Fruit fly (Drosophila melanogaster) whole organism, embryonic: ENCODE data around the gene CG6356.

Source experiments
- Blimp-1 ChIP-seq: fragments of 200-800 bp; sonication (Bioruptor generic); optimal IDR thresholded peaks from 3 replicates; lab custom pipeline; 2018; ENCODE audit warnings: missing biosample characterization, missing genetic modification characterization, mild to moderate bottlenecking, moderate library complexity, missing genetic modification reagents
- CG10654 ChIP-seq: fragments of 200-800 bp; sonication (Bioruptor generic); optimal IDR thresholded peaks from 2 replicates; lab custom pipeline; 2016; ENCODE audit warnings: missing biosample characterization, missing genetic modification characterization
- CG10959 ChIP-seq: fragments of 200-800 bp; sonication (Bioruptor generic); IDR thresholded peaks from 2 replicates; pipeline ENCODE4 v1.3.6; 2022; ENCODE audit warnings: missing biosample characterization, missing genetic modification characterization
- CG11456 ChIP-seq: fragments of 200-800 bp; sonication (Bioruptor generic); IDR thresholded peaks from 3 replicates; pipeline ENCODE4 v1.3.6; 2022; ENCODE audit warnings: missing biosample characterization, missing genetic modification characterization
- CG13624 ChIP-seq: fragments of 200-800 bp; sonication (Bioruptor generic); optimal IDR thresholded peaks from 2 replicates; lab custom pipeline; 2016; ENCODE audit warnings: missing biosample characterization, missing genetic modification characterization
- CG15011 ChIP-seq: fragments of 200-800 bp; sonication (Bioruptor generic); optimal IDR thresholded peaks from 3 replicates; lab custom pipeline; 2018; ENCODE audit warnings: missing biosample characterization, mild to moderate bottlenecking, missing genetic modification characterization
- CG17829 ChIP-seq: fragments of 200-800 bp; optimal IDR thresholded peaks from 2 replicates; lab custom pipeline; 2019; ENCODE audit warnings: missing biosample characterization, mild to moderate bottlenecking, missing genetic modification characterization, moderate library complexity
- CG1832 ChIP-seq: fragments of 200-800 bp; sonication (Bioruptor generic); optimal IDR thresholded peaks from 2 replicates; lab custom pipeline; 2017; ENCODE audit warnings: missing biosample characterization, mild to moderate bottlenecking, missing genetic modification characterization, inconsistent platforms
- CG18476 ChIP-seq: fragments of 200-800 bp; sonication (Bioruptor generic); optimal IDR thresholded peaks from 2 replicates; lab custom pipeline; 2016; ENCODE audit warnings: missing biosample characterization, mild to moderate bottlenecking, missing genetic modification characterization
- CG2875 ChIP-seq: fragments of 200-800 bp; sonication (Bioruptor generic); optimal IDR thresholded peaks from 2 replicates; lab custom pipeline; 2017; ENCODE audit warnings: missing biosample characterization, mild to moderate bottlenecking, missing genetic modification characterization, missing genetic modification reagents
- CG30020 ChIP-seq: fragments of 200-800 bp; optimal IDR thresholded peaks from 2 replicates; lab custom pipeline; 2019; ENCODE audit warnings: missing biosample characterization, mild to moderate bottlenecking, missing genetic modification characterization, moderate library complexity
- CG30403 ChIP-seq: fragments of 200-800 bp; sonication (Bioruptor generic); optimal IDR thresholded peaks from 3 replicates; lab custom pipeline; 2016; ENCODE audit warnings: missing biosample characterization, missing genetic modification characterization
- CG3163 ChIP-seq: fragments of 200-800 bp; sonication (Bioruptor generic); optimal IDR thresholded peaks from 3 replicates; lab custom pipeline; 2016; ENCODE audit warnings: missing biosample characterization, missing genetic modification characterization
- CG32772 ChIP-seq: fragments of 200-800 bp; sonication (Bioruptor generic); IDR thresholded peaks from 2 replicates; pipeline ENCODE4 v1.3.6; 2022; ENCODE audit warnings: missing biosample characterization, missing genetic modification characterization
- CG3847 ChIP-seq: fragments of 200-800 bp; sonication (Bioruptor generic); IDR thresholded peaks from 2 replicates; pipeline ENCODE4 v1.3.6; 2022; ENCODE audit warnings: missing biosample characterization, missing genetic modification characterization
- CG42726 ChIP-seq: fragments of 200-800 bp; sonication (Bioruptor generic); IDR thresholded peaks from 2 replicates; pipeline ENCODE4 v1.3.6; 2022; ENCODE audit warnings: missing biosample characterization, missing genetic modification characterization; ENCODE audit not compliant: partially characterized antibody
- CG4854 ChIP-seq: fragments of 200-800 bp; sonication (Bioruptor generic); optimal IDR thresholded peaks from 2 replicates; lab custom pipeline; 2016; ENCODE audit warnings: missing biosample characterization, missing genetic modification characterization, inconsistent platforms
- CG9727 ChIP-seq: fragments of 200-800 bp; sonication (Bioruptor generic); optimal IDR thresholded peaks from 3 replicates; lab custom pipeline; 2017; ENCODE audit warnings: missing biosample characterization, mild to moderate bottlenecking, missing genetic modification characterization
- D19B ChIP-seq: fragments of 200-800 bp; sonication (Bioruptor generic); optimal IDR thresholded peaks from 2 replicates; lab custom pipeline; 2017; ENCODE audit warnings: missing biosample characterization, mild to moderate bottlenecking, missing genetic modification characterization
- Dll ChIP-seq: fragments of 200-800 bp; sonication (Bioruptor generic); IDR thresholded peaks from 4 replicates; pipeline ENCODE4 v1.3.6; 2022; ENCODE audit warnings: missing biosample characterization, missing genetic modification characterization; ENCODE audit not compliant: partially characterized antibody
- Ets97D ChIP-seq: fragments of 200-800 bp; sonication (Bioruptor generic); optimal IDR thresholded peaks from 3 replicates; lab custom pipeline; 2016; ENCODE audit warnings: missing biosample characterization, missing genetic modification characterization
- Lpt ChIP-seq: fragments of >200 bp; optimal IDR thresholded peaks from 2 replicates; lab custom pipeline; 2018; ENCODE audit warnings: missing biosample characterization, missing genetic modification characterization
- MTF-1 ChIP-seq: fragments of 200-800 bp; sonication (Bioruptor generic); optimal IDR thresholded peaks from 2 replicates; lab custom pipeline; 2018; ENCODE audit warnings: missing biosample characterization, mild to moderate bottlenecking, missing genetic modification characterization, borderline replicate concordance
- NfI ChIP-seq: fragments of 200-800 bp; sonication (Bioruptor generic); optimal IDR thresholded peaks from 3 replicates; lab custom pipeline; 2018; ENCODE audit warnings: missing biosample characterization, mild to moderate bottlenecking, missing genetic modification characterization, moderate library complexity
- Stat92E ChIP-seq, 3 experiments: fragments of >200 bp in 2 of 3; fragments of 200-800 bp in 1 of 3; sonication (Bioruptor generic) in 1 of 3; optimal IDR thresholded peaks; 2 replicates each; lab custom pipeline; 2017 to 2019; ENCODE audit warnings: missing biosample characterization in 3 of 3, missing genetic modification characterization in 3 of 3, mild to moderate bottlenecking in 1 of 3, moderate library complexity in 1 of 3
- Trl ChIP-seq, 3 experiments: fragments of >200 bp in 2 of 3; fragments of 200-800 bp in 1 of 3; sonication (Bioruptor generic) in 1 of 3; optimal IDR thresholded peaks; 2 replicates in 1 of 3; 3 replicates in 2 of 3; lab custom pipeline; 2016 to 2017; ENCODE audit warnings: missing biosample characterization in 1 of 3, missing genetic modification characterization in 1 of 3
- aop ChIP-seq: fragments of 200-800 bp; sonication (Bioruptor generic); IDR thresholded peaks from 2 replicates; pipeline ENCODE4 v1.3.6; 2022; ENCODE audit warnings: missing biosample characterization, missing genetic modification characterization
- bsh ChIP-seq, 2 experiments: fragments of 200-800 bp; sonication (Bioruptor generic); optimal IDR thresholded peaks; 2 replicates each; lab custom pipeline; 2017 to 2018; ENCODE audit warnings: mild to moderate bottlenecking in 2 of 2, missing biosample characterization in 2 of 2, missing genetic modification characterization in 2 of 2, moderate library complexity in 1 of 2
- dmrt11E ChIP-seq: fragments of 200-800 bp; sonication (Bioruptor generic); optimal IDR thresholded peaks from 3 replicates; lab custom pipeline; 2018; ENCODE audit warnings: missing biosample characterization, mild to moderate bottlenecking, missing genetic modification characterization, moderate library complexity
- fd3F ChIP-seq: fragments of 200-800 bp; sonication (Bioruptor generic); optimal IDR thresholded peaks from 2 replicates; lab custom pipeline; 2018; ENCODE audit warnings: missing biosample characterization, mild to moderate bottlenecking, missing genetic modification characterization, moderate library complexity
- gro ChIP-seq: fragments of 200-800 bp; sonication (Bioruptor generic); optimal IDR thresholded peaks from 2 replicates; lab custom pipeline; 2016; ENCODE audit warnings: missing biosample characterization, missing genetic modification characterization
- ind ChIP-seq: fragments of 200-800 bp; sonication (Bioruptor generic); optimal IDR thresholded peaks from 3 replicates; lab custom pipeline; 2016; ENCODE audit warnings: missing biosample characterization, missing genetic modification characterization
- kni ChIP-seq: fragments of 200-800 bp; sonication (Bioruptor generic); optimal IDR thresholded peaks from 3 replicates; lab custom pipeline; 2017; ENCODE audit warnings: mild to moderate bottlenecking, missing biosample characterization, missing genetic modification reagents, missing genetic modification characterization
- knrl ChIP-seq: fragments of 200-800 bp; sonication (Bioruptor generic); IDR thresholded peaks from 3 replicates; pipeline ENCODE4 v1.3.6; 2022; ENCODE audit warnings: missing biosample characterization, missing genetic modification characterization; ENCODE audit not compliant: partially characterized antibody
- lab ChIP-seq: fragments of 200-800 bp; sonication (Bioruptor generic); optimal IDR thresholded peaks from 3 replicates; lab custom pipeline; 2017; ENCODE audit warnings: missing biosample characterization, missing genetic modification characterization, mild to moderate bottlenecking, moderate library complexity, missing genetic modification reagents
- lov ChIP-seq, 2 experiments: fragments of 200-800 bp in 1 of 2; fragments of >200 bp in 1 of 2; sonication (Bioruptor generic) in 1 of 2; IDR thresholded peaks in 1 of 2; optimal IDR thresholded peaks in 1 of 2; 2 replicates in 1 of 2; 3 replicates in 1 of 2; pipeline versions ENCODE4 v1.3.6 to Lab custom; 2017 to 2022; ENCODE audit warnings: missing biosample characterization in 1 of 2, missing genetic modification characterization in 1 of 2
- onecut ChIP-seq: fragments of 200-800 bp; sonication (Bioruptor generic); IDR thresholded peaks from 2 replicates; pipeline ENCODE4 v1.3.6; 2022; ENCODE audit warnings: missing biosample characterization, missing genetic modification characterization
- pan ChIP-seq, 4 experiments: fragments of >200 bp in 3 of 4; fragments of 200-800 bp in 1 of 4; sonication (Bioruptor generic) in 1 of 4; optimal IDR thresholded peaks in 3 of 4; IDR thresholded peaks in 1 of 4; 2 replicates each; pipeline versions ENCODE4 v1.3.6 to Lab custom; 2017 to 2022; ENCODE audit warnings: missing biosample characterization in 2 of 4, missing genetic modification characterization in 2 of 4, mixed read lengths in 1 of 4
- pros ChIP-seq: fragments of 200-800 bp; sonication (Bioruptor generic); optimal IDR thresholded peaks from 3 replicates; lab custom pipeline; 2019; ENCODE audit warnings: missing biosample characterization, mild to moderate bottlenecking, missing genetic modification characterization, moderate library complexity
- sc ChIP-seq, 3 experiments: fragments of >200 bp in 2 of 3; fragments of 200-800 bp in 1 of 3; sonication (Bioruptor generic) in 1 of 3; optimal IDR thresholded peaks; 2 replicates in 2 of 3; 3 replicates in 1 of 3; lab custom pipeline; 2017; ENCODE audit warnings: mild to moderate bottlenecking in 1 of 3, missing biosample characterization in 1 of 3, missing genetic modification characterization in 1 of 3, missing genetic modification reagents in 1 of 3
- schlank ChIP-seq: fragments of 200-800 bp; sonication (Bioruptor generic); optimal IDR thresholded peaks from 2 replicates; lab custom pipeline; 2018; ENCODE audit warnings: missing biosample characterization, mild to moderate bottlenecking, missing genetic modification characterization
- sd ChIP-seq: fragments of 200-800 bp; sonication (Bioruptor generic); optimal IDR thresholded peaks from 3 replicates; lab custom pipeline; 2018; ENCODE audit warnings: missing biosample characterization, mild to moderate bottlenecking, missing genetic modification characterization, moderate library complexity
- seq ChIP-seq: fragments of 200-800 bp; sonication (Bioruptor generic); IDR thresholded peaks from 2 replicates; pipeline ENCODE4 v1.3.6; 2022; ENCODE audit warnings: missing biosample characterization, missing genetic modification characterization
- slbo ChIP-seq: fragments of 200-800 bp; sonication (Bioruptor generic); IDR thresholded peaks from 2 replicates; pipeline ENCODE4 v1.3.6; 2022; ENCODE audit warnings: missing biosample characterization, missing genetic modification characterization
- sna ChIP-seq: fragments of 200-800 bp; sonication (Bioruptor generic); IDR thresholded peaks from 2 replicates; pipeline ENCODE4 v1.3.6; 2022; ENCODE audit warnings: missing biosample characterization, missing genetic modification characterization; ENCODE audit not compliant: partially characterized antibody
- tx ChIP-seq: fragments of 200-800 bp; sonication (Bioruptor generic); optimal IDR thresholded peaks from 2 replicates; lab custom pipeline; 2016; ENCODE audit warnings: missing biosample characterization, missing genetic modification characterization
- zfh1 ChIP-seq: fragments of 200-800 bp; sonication (Bioruptor generic); IDR thresholded peaks from 3 replicates; pipeline ENCODE4 v1.3.6; 2022; ENCODE audit warnings: missing biosample characterization, missing genetic modification characterization

Gene CG6356

DNA sequence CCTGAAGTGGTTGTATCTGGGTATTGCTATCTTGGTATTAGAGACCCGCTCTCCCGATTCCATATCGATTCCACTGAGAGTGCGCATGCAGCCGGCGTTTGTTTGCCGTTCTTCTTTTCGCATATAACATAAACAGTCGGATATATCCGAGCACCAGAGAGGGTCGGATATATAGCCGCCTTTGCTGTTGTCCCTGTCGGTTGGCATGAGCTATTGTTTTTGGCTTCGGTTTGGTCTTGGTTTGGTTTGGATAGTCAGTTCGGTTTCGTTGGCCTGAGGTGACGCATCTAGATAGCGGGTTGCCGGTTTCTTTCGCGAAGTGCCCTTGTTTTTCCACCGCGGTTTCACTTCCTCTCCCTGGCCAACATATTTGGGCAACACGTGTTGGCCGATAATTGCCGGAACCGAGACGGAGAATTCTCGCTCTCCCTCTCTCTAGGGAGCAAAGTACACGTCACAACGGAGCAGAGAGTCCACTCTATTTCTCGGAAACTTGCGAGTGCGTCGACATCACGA lies 10.9 kb upstream of the CG6356 start, which contains the start of gene Orct2 (continued):
- no peak for TF ChIP-seq pan (optimal IDR thresholded peaks at IDR 0.05; lab: Kevin White, UChicago)
- no peak for TF ChIP-seq pan (GFP tag; optimal IDR thresholded peaks at IDR 0.05 in 1 of 2, IDR thresholded peaks at IDR 0.05 in 1 of 2)
- no peak for TF ChIP-seq MTF-1 (GFP tag; lab: Kevin White, UChicago)
- TF ChIP-seq CG10959 (GFP tag; lab: Robert Waterston, UW) = no peak
- TF ChIP-seq CG13624 = peak; percentile 23
- TF ChIP-seq Trl (optimal IDR thresholded peaks at IDR 0.05; lab: Kevin White, UChicago) = peak; percentile 41 to 75
- peak; percentile 20 for TF ChIP-seq Trl (GFP tag; optimal IDR thresholded peaks at IDR 0.05; lab: Kevin White, UChicago)
- no peak for TF ChIP-seq schlank (tag; lab: Kevin White, UChicago)
- peak in 1 of 3 experiments; percentile 4 for TF ChIP-seq Stat92E (GFP tag; optimal IDR thresholded peaks at IDR 0.05; lab: Kevin White, UChicago)
- no peak for TF ChIP-seq CG18476 (GFP tag; lab: Kevin White, UChicago)
- TF ChIP-seq sd (tag; lab: Kevin White, UChicago) = peak; percentile 66
- TF ChIP-seq pros = peak; percentile 91
- peak; percentile 6; the same call in 1 of the 2 replicates for TF ChIP-seq seq
- TF ChIP-seq ind (GFP tag; lab: Kevin White, UChicago) = no peak
- no peak for TF ChIP-seq sna
- no peak for TF ChIP-seq CG3163 (GFP tag; lab: Kevin White, UChicago)
- TF ChIP-seq CG32772 = no peak
- TF ChIP-seq Ets97D (GFP tag; lab: Kevin White, UChicago) = no peak
- peak; percentile 55; the same call in 2 of the 3 replicates for TF ChIP-seq zfh1
- TF ChIP-seq CG42726 (GFP tag; lab: Robert Waterston, UW) = no peak
- TF ChIP-seq kni = peak; percentile 80
- peak; percentile 15 for TF ChIP-seq CG9727 (GFP tag; lab: Kevin White, UChicago)
- no peak for TF ChIP-seq slbo (GFP tag; lab: Robert Waterston, UW)
- no peak for TF ChIP-seq CG30020 (tag; lab: Kevin White, UChicago)
- no peak for TF ChIP-seq CG17829
- TF ChIP-seq aop (GFP tag; lab: Robert Waterston, UW) = no peak
- no peak for TF ChIP-seq CG11456
- peak; percentile 77 for TF ChIP-seq onecut
- no peak for TF ChIP-seq CG30403 (GFP tag; lab: Kevin White, UChicago)
- no peak for TF ChIP-seq tx (GFP tag; lab: Kevin White, UChicago)
- no peak for TF ChIP-seq NfI (GFP tag; lab: Kevin White, UChicago)
- peak; percentile 22; the same call in 2 of the 4 replicates for TF ChIP-seq Dll (GFP tag; lab: Robert Waterston, UW)
- TF ChIP-seq bsh (GFP tag; optimal IDR thresholded peaks at IDR 0.05; lab: Kevin White, UChicago) = peak in 1 of 2 experiments; percentile 9
- TF ChIP-seq sc (optimal IDR thresholded peaks at IDR 0.05; lab: Kevin White, UChicago) = no peak
- no peak for TF ChIP-seq sc (GFP tag; optimal IDR thresholded peaks at IDR 0.05; lab: Kevin White, UChicago)
- TF ChIP-seq Lpt (GFP tag; lab: Kevin White, UChicago) = no peak
- TF ChIP-seq lab (GFP tag; lab: Kevin White, UChicago) = peak; percentile 68
- no peak for TF ChIP-seq CG2875
- TF ChIP-seq fd3F (GFP tag; lab: Kevin White, UChicago) = no peak
- TF ChIP-seq knrl = 0 out of 3 replicates have a peak, but pooled peaks have one; percentile 5
- TF ChIP-seq D19B (GFP tag; lab: Kevin White, UChicago) = no peak
- TF ChIP-seq gro (GFP tag; lab: Kevin White, UChicago) = peak; percentile 49
- no peak for TF ChIP-seq CG10654 (GFP tag; lab: Kevin White, UChicago)
- no peak for TF ChIP-seq CG3847
- peak; percentile 72 for TF ChIP-seq CG1832 (GFP tag; lab: Kevin White, UChicago)
- no peak for TF ChIP-seq lov (optimal IDR thresholded peaks at IDR 0.05; lab: Kevin White, UChicago)
- TF ChIP-seq lov (GFP tag; IDR thresholded peaks at IDR 0.05; lab: Robert Waterston, UW) = no peak
- no peak for TF ChIP-seq dmrt11E (tag; lab: Kevin White, UChicago)
- no peak for TF ChIP-seq CG4854 (GFP tag; lab: Kevin White, UChicago)
- TF ChIP-seq Blimp-1 = no peak
- no peak for TF ChIP-seq CG15011 (GFP tag; lab: Kevin White, UChicago)
